Worm (Caenorhabditis elegans) whole organism, L1 larva: ENCODE measurements around the gene Y69E1A.4.
A peak's percentile ranks its signal among the peaks of the same experiment; 100 is the strongest.

Source experiments
- C04F5.9 ChIP-seq: sonication (generic microtip); optimal IDR thresholded peaks from 2 replicates; lab custom pipeline; 2016; ENCODE audit warnings: missing genetic modification characterization, missing compliant biosample characterization
- C16A3.4 ChIP-seq: fragments of 150-350 bp; optimal IDR thresholded peaks from 2 replicates; lab custom pipeline; 2014; ENCODE audit warnings: missing biosample characterization, missing genetic modification characterization
- C34B4.2 ChIP-seq: sonication (generic microtip); optimal IDR thresholded peaks from 2 replicates; lab custom pipeline; 2017; ENCODE audit warnings: mild to moderate bottlenecking, missing genetic modification characterization, missing compliant biosample characterization
- aha-1 ChIP-seq: fragments of 150-350 bp; optimal IDR thresholded peaks from 2 replicates; lab custom pipeline; 2014; ENCODE audit warnings: missing biosample characterization, missing genetic modification characterization
- alr-1 ChIP-seq: fragments of 200-800 bp; sonication (Bioruptor generic); optimal IDR thresholded peaks from 2 replicates; lab custom pipeline; 2018; ENCODE audit warnings: borderline replicate concordance, mild to moderate bottlenecking, missing genetic modification characterization, missing compliant biosample characterization
- aly-2 ChIP-seq: fragments of 150-350 bp; optimal IDR thresholded peaks from 2 replicates; lab custom pipeline; 2014; ENCODE audit warnings: missing biosample characterization, missing genetic modification characterization
- blmp-1 ChIP-seq: fragments of 150-350 bp; optimal IDR thresholded peaks from 2 replicates; lab custom pipeline; 2014; ENCODE audit warnings: missing biosample characterization, missing genetic modification characterization
- ceh-63 ChIP-seq: fragments of 200-800 bp; sonication (Bioruptor generic); optimal IDR thresholded peaks from 2 replicates; lab custom pipeline; 2018; ENCODE audit warnings: mild to moderate bottlenecking, missing genetic modification characterization, missing compliant biosample characterization
- ceh-88 ChIP-seq: fragments of 200-800 bp; sonication (Bioruptor generic); IDR thresholded peaks from 2 replicates; pipeline ENCODE4 v1.3.6; 2022; ENCODE audit warnings: missing genetic modification characterization, missing compliant biosample characterization
- dpl-1 ChIP-seq, 3 experiments: fragments of 150-350 bp in 2 of 3; sonication (generic microtip) in 1 of 3; optimal IDR thresholded peaks; 2 replicates each; lab custom pipeline; 2014 to 2017; ENCODE audit warnings: missing biosample characterization in 3 of 3, missing genetic modification characterization in 3 of 3, missing genetic modification reagents in 3 of 3
- dsc-1 ChIP-seq: sonication (generic microtip); optimal IDR thresholded peaks from 2 replicates; lab custom pipeline; 2016; ENCODE audit warnings: mild to moderate bottlenecking, missing genetic modification characterization, missing compliant biosample characterization
- efl-1 ChIP-seq, 4 experiments: fragments of 150-350 bp; optimal IDR thresholded peaks in 3 of 4; peaks in 1 of 4; 1 replicate in 1 of 4; 2 replicates in 3 of 4; lab custom pipeline; 2014; ENCODE audit warnings: missing biosample characterization in 2 of 4, missing genetic modification characterization in 2 of 4, missing genetic modification reagents in 2 of 4
- egl-13 ChIP-seq: sonication (generic microtip); optimal IDR thresholded peaks from 2 replicates; lab custom pipeline; 2016; ENCODE audit warnings: missing genotype, missing genetic modification reagents, missing genetic modification characterization, missing compliant biosample characterization
- elt-2 ChIP-seq: sonication (generic microtip); optimal IDR thresholded peaks from 2 replicates; lab custom pipeline; 2016; ENCODE audit warnings: missing genetic modification characterization, mild to moderate bottlenecking, inconsistent platforms, missing compliant biosample characterization, missing genetic modification reagents
- ets-5 ChIP-seq: fragments of 200-800 bp; sonication (Bioruptor generic); IDR thresholded peaks from 2 replicates; pipeline ENCODE4 v1.3.6; 2022; ENCODE audit warnings: missing genetic modification characterization, missing compliant biosample characterization
- fkh-10 ChIP-seq: sonication (generic microtip); optimal IDR thresholded peaks from 2 replicates; lab custom pipeline; 2017; ENCODE audit warnings: missing biosample characterization, missing genetic modification reagents, missing genetic modification characterization
- fos-1 ChIP-seq: fragments of 150-350 bp; optimal IDR thresholded peaks from 2 replicates; lab custom pipeline; 2014; ENCODE audit warnings: missing biosample characterization, missing genetic modification characterization
- grh-1 ChIP-seq: fragments of 200-800 bp; sonication (Bioruptor generic); IDR thresholded peaks from 2 replicates; pipeline ENCODE4 v1.3.6; 2022; ENCODE audit warnings: missing genetic modification reagents, missing genetic modification characterization, missing compliant biosample characterization
- hlh-17 ChIP-seq: fragments of 200-800 bp; sonication (Bioruptor generic); optimal IDR thresholded peaks from 2 replicates; lab custom pipeline; 2018; ENCODE audit warnings: missing genetic modification characterization, mild to moderate bottlenecking, missing compliant biosample characterization, moderate library complexity, borderline replicate concordance
- lin-13 ChIP-seq: fragments of 150-350 bp; optimal IDR thresholded peaks from 2 replicates; lab custom pipeline; 2014; ENCODE audit warnings: missing biosample characterization, missing genetic modification reagents, missing genetic modification characterization
- lin-15B ChIP-seq: fragments of 150-350 bp; sonication (generic microtip); optimal IDR thresholded peaks from 3 replicates; lab custom pipeline; 2014; ENCODE audit warnings: missing biosample characterization, missing genetic modification characterization
- lin-39 ChIP-seq: fragments of 150-350 bp; optimal IDR thresholded peaks from 2 replicates; lab custom pipeline; 2014; ENCODE audit warnings: missing biosample characterization, missing genetic modification reagents, missing genetic modification characterization
- lsy-2 ChIP-seq, 2 experiments: fragments of 150-350 bp; optimal IDR thresholded peaks; 2 replicates each; lab custom pipeline; 2014; ENCODE audit warnings: missing biosample characterization in 2 of 2, missing genetic modification characterization in 2 of 2
- mdl-1 ChIP-seq, 2 experiments: fragments of 150-350 bp; optimal IDR thresholded peaks; 2 replicates each; lab custom pipeline; 2014 to 2017; ENCODE audit warnings: missing biosample characterization in 2 of 2, missing genetic modification characterization in 2 of 2, inconsistent platforms in 1 of 2
- mep-1 ChIP-seq: fragments of 150-350 bp; optimal IDR thresholded peaks from 2 replicates; lab custom pipeline; 2014; ENCODE audit warnings: missing biosample characterization, missing genetic modification characterization
- nhr-11 ChIP-seq: fragments of 150-350 bp; optimal IDR thresholded peaks from 2 replicates; lab custom pipeline; 2014; ENCODE audit warnings: missing biosample characterization, missing genetic modification characterization
- nhr-19 ChIP-seq: fragments of 200-800 bp; sonication (Bioruptor generic); conservative IDR thresholded peaks from 2 replicates; pipeline ENCODE4 v1.3.6; 2022; ENCODE audit warnings: missing genetic modification characterization, missing compliant biosample characterization
- nhr-20 ChIP-seq: sonication (generic microtip); optimal IDR thresholded peaks from 2 replicates; lab custom pipeline; 2016; ENCODE audit warnings: mild to moderate bottlenecking, missing genetic modification characterization, missing compliant biosample characterization
- nhr-47 ChIP-seq: sonication (generic microtip); optimal IDR thresholded peaks from 2 replicates; lab custom pipeline; 2016; ENCODE audit warnings: mild to moderate bottlenecking, missing genetic modification characterization, moderate library complexity, missing compliant biosample characterization
- nhr-71 ChIP-seq: sonication (generic microtip); optimal IDR thresholded peaks from 2 replicates; lab custom pipeline; 2016; ENCODE audit warnings: mild to moderate bottlenecking, missing genetic modification characterization, moderate library complexity, missing compliant biosample characterization
- nhr-84 ChIP-seq: sonication (generic microtip); optimal IDR thresholded peaks from 2 replicates; lab custom pipeline; 2017; ENCODE audit warnings: missing biosample characterization, missing genetic modification characterization
- nhr-85 ChIP-seq: sonication (generic microtip); peaks from one replicate; lab custom pipeline; 2016; ENCODE audit warnings: missing genetic modification characterization, inconsistent platforms, missing compliant biosample characterization
- pax-3 ChIP-seq: fragments of 200-800 bp; sonication (Bioruptor generic); optimal IDR thresholded peaks from 2 replicates; lab custom pipeline; 2018; ENCODE audit warnings: mild to moderate bottlenecking, missing genetic modification characterization, moderate library complexity, missing compliant biosample characterization
- rnt-1 ChIP-seq: sonication (generic microtip); optimal IDR thresholded peaks from 2 replicates; lab custom pipeline; 2016; ENCODE audit warnings: mild to moderate bottlenecking, missing genetic modification characterization, moderate library complexity, missing compliant biosample characterization
- skn-1 ChIP-seq: fragments of 150-350 bp; optimal IDR thresholded peaks from 2 replicates; lab custom pipeline; 2014; ENCODE audit warnings: missing biosample characterization, missing genetic modification characterization
- snu-23 ChIP-seq: sonication (generic microtip); optimal IDR thresholded peaks from 2 replicates; lab custom pipeline; 2016; ENCODE audit warnings: missing genetic modification characterization, missing compliant biosample characterization
- sox-4 ChIP-seq: sonication (generic microtip); optimal IDR thresholded peaks from 2 replicates; lab custom pipeline; 2016; ENCODE audit warnings: missing genetic modification characterization, missing compliant biosample characterization
- sup-37 ChIP-seq: fragments of 200-800 bp; sonication (Bioruptor generic); optimal IDR thresholded peaks from 2 replicates; lab custom pipeline; 2018; ENCODE audit warnings: mild to moderate bottlenecking, missing genetic modification characterization, missing compliant biosample characterization
- swsn-7 ChIP-seq: sonication (generic microtip); optimal IDR thresholded peaks from 2 replicates; lab custom pipeline; 2016; ENCODE audit warnings: missing genetic modification characterization, missing compliant biosample characterization
- tbx-2 ChIP-seq: sonication (generic microtip); optimal IDR thresholded peaks from 2 replicates; lab custom pipeline; 2016; ENCODE audit warnings: missing genetic modification characterization, missing compliant biosample characterization
- tlp-1 ChIP-seq: fragments of 150-350 bp; optimal IDR thresholded peaks from 2 replicates; lab custom pipeline; 2014; ENCODE audit warnings: missing biosample characterization, missing genetic modification characterization
- unc-130 ChIP-seq: fragments of 150-350 bp; optimal IDR thresholded peaks from 2 replicates; lab custom pipeline; 2017; ENCODE audit warnings: missing biosample characterization, missing genetic modification characterization, inconsistent platforms
- unc-30 ChIP-seq: sonication (generic microtip); optimal IDR thresholded peaks from 2 replicates; lab custom pipeline; 2017; ENCODE audit warnings: missing biosample characterization, missing genetic modification characterization
- unc-62 ChIP-seq: fragments of 150-350 bp; optimal IDR thresholded peaks from 2 replicates; lab custom pipeline; 2014; ENCODE audit warnings: missing biosample characterization, missing genetic modification reagents, missing genetic modification characterization
- vab-15 ChIP-seq: sonication (generic microtip); optimal IDR thresholded peaks from 2 replicates; lab custom pipeline; 2017; ENCODE audit warnings: missing genotype, mild to moderate bottlenecking, missing genetic modification characterization, missing compliant biosample characterization
- xbp-1 ChIP-seq: sonication (generic microtip); optimal IDR thresholded peaks from 2 replicates; lab custom pipeline; 2016; ENCODE audit warnings: missing genetic modification characterization, missing compliant biosample characterization
- zag-1 ChIP-seq: fragments of 150-350 bp; optimal IDR thresholded peaks from 2 replicates; lab custom pipeline; 2014; ENCODE audit warnings: missing biosample characterization, missing genetic modification characterization
- ztf-11 ChIP-seq, 2 experiments: sonication (generic microtip); optimal IDR thresholded peaks; 2 replicates each; lab custom pipeline; 2016 to 2017; ENCODE audit warnings: missing genetic modification characterization in 2 of 2, missing biosample characterization in 1 of 2, missing compliant biosample characterization in 1 of 2
- ztf-4 ChIP-seq: fragments of 150-350 bp; optimal IDR thresholded peaks from 2 replicates; lab custom pipeline; 2014; ENCODE audit warnings: missing biosample characterization, missing genetic modification characterization

Gene Y69E1A.4

ce11 chrIV:10933062-10933552 is 21.9 kb upstream of the Y69E1A.4 start, which contains the start of the genes dnc-1 and lsm-7 (continued):
- TF ChIP-seq tbx-2 (tag; lab: Kevin White, UChicago) = peak; percentile 62
- TF ChIP-seq efl-1 (optimal IDR thresholded peaks at IDR 0.05; lab: Kevin White, UChicago) = peak; percentile 64 to 77
- peak; percentile 77 to 96 for TF ChIP-seq efl-1 (GFP tag; optimal IDR thresholded peaks at IDR 0.05 in 1 of 2; lab: Kevin White, UChicago)
- TF ChIP-seq pax-3 = peak; percentile 13
- peak; percentile 57 for TF ChIP-seq xbp-1 (tag; lab: Kevin White, UChicago)
- no peak for TF ChIP-seq sox-4 (tag; lab: Kevin White, UChicago)
- peak in 1 of 2 experiments; percentile 34 for TF ChIP-seq mdl-1 (tag; optimal IDR thresholded peaks at IDR 0.05; lab: Kevin White, UChicago)
- TF ChIP-seq mep-1 (tag; lab: Kevin White, UChicago) = peak; percentile 86
- TF ChIP-seq lin-15B (tag; lab: Kevin White, UChicago) = peak; percentile 49
- TF ChIP-seq dsc-1 (tag; lab: Kevin White, UChicago) = peak; percentile 48
- TF ChIP-seq C34B4.2 (tag; lab: Kevin White, UChicago) = no peak
- peak; percentile 9 for TF ChIP-seq unc-130
- TF ChIP-seq nhr-19 (GFP tag; lab: Robert Waterston, UW) = peak; percentile 50
- no peak for TF ChIP-seq nhr-84
- no peak for TF ChIP-seq ets-5 (GFP tag; lab: Robert Waterston, UW)
- TF ChIP-seq swsn-7 (tag; lab: Kevin White, UChicago) = peak; percentile 72
- TF ChIP-seq dpl-1 (GFP tag; optimal IDR thresholded peaks at IDR 0.05; lab: Kevin White, UChicago) = peak; percentile 69 to 79 (median 69)
- TF ChIP-seq hlh-17 (GFP tag; lab: Kevin White, UChicago) = no peak
- TF ChIP-seq lin-39 = peak; percentile 41
- TF ChIP-seq lin-13 (GFP tag; lab: Kevin White, UChicago) = peak; percentile 68
- TF ChIP-seq lsy-2 (tag; optimal IDR thresholded peaks at IDR 0.05; lab: Kevin White, UChicago) = peak; percentile 77 to 87
- TF ChIP-seq snu-23 (GFP tag; lab: Kevin White, UChicago) = peak; percentile 76
- no peak for TF ChIP-seq vab-15 (tag; lab: Kevin White, UChicago)
- TF ChIP-seq nhr-20 (tag; lab: Kevin White, UChicago) = peak; percentile 70
- no peak for TF ChIP-seq tlp-1 (tag; lab: Kevin White, UChicago)
- TF ChIP-seq C16A3.4 (tag; lab: Kevin White, UChicago) = peak; percentile 90
- TF ChIP-seq unc-30 (tag; lab: Kevin White, UChicago) = no peak
- no peak for TF ChIP-seq aly-2
- TF ChIP-seq egl-13 = peak; percentile 50
- no peak for TF ChIP-seq unc-62 (GFP tag; lab: Kevin White, UChicago)
- TF ChIP-seq ceh-63 (GFP tag; lab: Kevin White, UChicago) = no peak
- no peak for TF ChIP-seq alr-1 (tag; lab: Kevin White, UChicago)

- TF ChIP-seq nhr-71 = peak; percentile 57
- TF ChIP-seq ztf-11 (tag; optimal IDR thresholded peaks at IDR 0.05; lab: Kevin White, UChicago) = no peak
- TF ChIP-seq C04F5.9 = no peak
- no peak for TF ChIP-seq aha-1
- TF ChIP-seq ceh-88 (GFP tag; lab: Robert Waterston, UW) = peak; percentile 44; the same call in 1 of the 2 replicates
- TF ChIP-seq fkh-10 = no peak
- peak; percentile 34 for TF ChIP-seq nhr-47 (tag; lab: Kevin White, UChicago)
- TF ChIP-seq C34B4.2 (tag; lab: Kevin White, UChicago) = no peak
- TF ChIP-seq rnt-1 (tag; lab: Kevin White, UChicago) = peak; percentile 8
- no peak for TF ChIP-seq grh-1
- no peak for TF ChIP-seq zag-1 (tag; lab: Kevin White, UChicago)
- TF ChIP-seq blmp-1 (tag; lab: Kevin White, UChicago) = no peak
- peak; percentile 21; the same call in 1 of the 2 replicates for TF ChIP-seq nhr-19 (GFP tag; lab: Robert Waterston, UW)
- TF ChIP-seq sup-37 (GFP tag; lab: Kevin White, UChicago) = no peak
- no peak for TF ChIP-seq hlh-17 (GFP tag; lab: Kevin White, UChicago)
- TF ChIP-seq skn-1 = no peak
- no peak for TF ChIP-seq nhr-11 (tag; lab: Kevin White, UChicago)
- no peak for TF ChIP-seq egl-13
- TF ChIP-seq lsy-2 (tag; optimal IDR thresholded peaks at IDR 0.05; lab: Kevin White, UChicago) = peak in 1 of 2 experiments; percentile 15
- no peak for TF ChIP-seq xbp-1 (tag; lab: Kevin White, UChicago)
- peak; percentile 57 for TF ChIP-seq nhr-85 (tag; lab: Kevin White, UChicago)
- TF ChIP-seq alr-1 (tag; lab: Kevin White, UChicago) = no peak
- TF ChIP-seq elt-2 (tag; lab: Kevin White, UChicago) = peak; percentile 31
- no peak for TF ChIP-seq ztf-4 (tag; lab: Kevin White, UChicago)
- TF ChIP-seq fos-1 (tag; lab: Kevin White, UChicago) = no peak
Measured at ce11 chrIV:10933777-10934546, 21.1 kb upstream of the Y69E1A.4 start.
